Worm (Caenorhabditis elegans) whole organism, late embryonic: ENCODE data around the gene fbxl-5.

Experiments
- K02D7.2 ChIP-seq: sonication (generic microtip); optimal IDR thresholded peaks from 2 replicates; lab custom pipeline; 2017; ENCODE audit warnings: mild to moderate bottlenecking, missing genetic modification characterization, missing compliant biosample characterization
- T23F11.4 ChIP-seq: fragments of 200-800 bp; sonication (Bioruptor generic); optimal IDR thresholded peaks from 2 replicates; lab custom pipeline; 2018; ENCODE audit warnings: mild to moderate bottlenecking, missing genetic modification characterization, missing compliant biosample characterization
- Y22D7AL.16 ChIP-seq: sonication (generic microtip); optimal IDR thresholded peaks from 2 replicates; lab custom pipeline; 2016; ENCODE audit warnings: missing genetic modification characterization, missing compliant biosample characterization
- ceh-14 ChIP-seq: sonication (generic microtip); optimal IDR thresholded peaks from 2 replicates; lab custom pipeline; 2016; ENCODE audit warnings: missing genotype, missing genetic modification characterization, missing compliant biosample characterization
- ceh-18 ChIP-seq: sonication (generic microtip); optimal IDR thresholded peaks from 2 replicates; lab custom pipeline; 2016; ENCODE audit warnings: missing genetic modification characterization, missing compliant biosample characterization
- ceh-19 ChIP-seq: fragments of 200-800 bp; sonication (Bioruptor generic); optimal IDR thresholded peaks from 2 replicates; lab custom pipeline; 2018; ENCODE audit warnings: mild to moderate bottlenecking, missing genetic modification characterization, missing compliant biosample characterization
- ceh-2 ChIP-seq: sonication (generic microtip); optimal IDR thresholded peaks from 2 replicates; lab custom pipeline; 2016; ENCODE audit warnings: missing genotype, missing genetic modification characterization, missing compliant biosample characterization
- ceh-24 ChIP-seq: sonication (generic microtip); optimal IDR thresholded peaks from 2 replicates; lab custom pipeline; 2016; ENCODE audit warnings: mild to moderate bottlenecking, missing genetic modification characterization, missing compliant biosample characterization
- ceh-31 ChIP-seq: sonication (generic microtip); optimal IDR thresholded peaks from 2 replicates; lab custom pipeline; 2016; ENCODE audit warnings: missing genetic modification characterization, missing compliant biosample characterization
- ceh-34 ChIP-seq: sonication (generic microtip); optimal IDR thresholded peaks from 2 replicates; lab custom pipeline; 2016; ENCODE audit warnings: mild to moderate bottlenecking, missing genetic modification characterization, missing compliant biosample characterization
- ceh-45 ChIP-seq: fragments of 200-800 bp; sonication (Bioruptor generic); IDR thresholded peaks from 2 replicates; pipeline ENCODE4 v1.3.6; 2022; ENCODE audit warnings: missing genetic modification reagents, missing genetic modification characterization, missing compliant biosample characterization
- ceh-48 ChIP-seq: sonication (generic microtip); optimal IDR thresholded peaks from 2 replicates; lab custom pipeline; 2016; ENCODE audit warnings: missing genetic modification characterization, inconsistent platforms, missing compliant biosample characterization
- ceh-9 ChIP-seq: sonication (generic microtip); optimal IDR thresholded peaks from 2 replicates; lab custom pipeline; 2016; ENCODE audit warnings: mild to moderate bottlenecking, missing genetic modification characterization, inconsistent platforms, missing compliant biosample characterization
- dmd-4 ChIP-seq: sonication (generic microtip); optimal IDR thresholded peaks from 2 replicates; lab custom pipeline; 2016; ENCODE audit warnings: borderline replicate concordance, missing genetic modification characterization, missing compliant biosample characterization
- dve-1 ChIP-seq: sonication (generic microtip); optimal IDR thresholded peaks from 2 replicates; lab custom pipeline; 2017; ENCODE audit warnings: antibody characterized with exemption, mild to moderate bottlenecking, missing genetic modification characterization, missing compliant biosample characterization
- eyg-1 ChIP-seq: sonication (generic microtip); optimal IDR thresholded peaks from 2 replicates; lab custom pipeline; 2016; ENCODE audit warnings: missing genotype, missing genetic modification characterization, missing compliant biosample characterization
- fkh-10 ChIP-seq: fragments of 150-350 bp; optimal IDR thresholded peaks from 2 replicates; lab custom pipeline; 2014; ENCODE audit warnings: missing biosample characterization, missing genetic modification reagents, missing genetic modification characterization
- hlh-13 ChIP-seq: fragments of 200-800 bp; sonication (Bioruptor generic); optimal IDR thresholded peaks from 2 replicates; lab custom pipeline; 2018; ENCODE audit warnings: mild to moderate bottlenecking, missing genetic modification characterization, missing compliant biosample characterization
- hlh-8 ChIP-seq: sonication (generic microtip); optimal IDR thresholded peaks from 2 replicates; lab custom pipeline; 2016; ENCODE audit warnings: missing genotype, missing genetic modification characterization, missing compliant biosample characterization
- lim-6 ChIP-seq: sonication (generic microtip); optimal IDR thresholded peaks from 2 replicates; lab custom pipeline; 2016; ENCODE audit warnings: missing genetic modification characterization, missing compliant biosample characterization
- lin-11 ChIP-seq: fragments of 200-800 bp; sonication (Bioruptor generic); optimal IDR thresholded peaks from 2 replicates; lab custom pipeline; 2018; ENCODE audit warnings: mild to moderate bottlenecking, missing genetic modification characterization, missing compliant biosample characterization
- mec-3 ChIP-seq: sonication (generic microtip); optimal IDR thresholded peaks from 2 replicates; lab custom pipeline; 2016; ENCODE audit warnings: borderline replicate concordance, missing genetic modification characterization, missing compliant biosample characterization
- nfya-1 ChIP-seq: sonication (generic microtip); optimal IDR thresholded peaks from 2 replicates; lab custom pipeline; 2017; ENCODE audit warnings: missing genetic modification characterization, mild to moderate bottlenecking, missing compliant biosample characterization, antibody characterized with exemption, moderate library complexity
- nhr-11 ChIP-seq: fragments of 150-350 bp; optimal IDR thresholded peaks from 2 replicates; lab custom pipeline; 2014; ENCODE audit warnings: missing biosample characterization, missing genetic modification characterization
- nhr-232 ChIP-seq: sonication (generic microtip); optimal IDR thresholded peaks from 2 replicates; lab custom pipeline; 2016; ENCODE audit warnings: missing genetic modification characterization, missing compliant biosample characterization
- pag-3 ChIP-seq: sonication (generic microtip); optimal IDR thresholded peaks from 2 replicates; lab custom pipeline; 2016; ENCODE audit warnings: missing compliant biosample characterization, missing genetic modification characterization, borderline replicate concordance
- pat-9 ChIP-seq: fragments of 200-800 bp; sonication (Bioruptor generic); optimal IDR thresholded peaks from 2 replicates; lab custom pipeline; 2018; ENCODE audit warnings: mild to moderate bottlenecking, missing genetic modification characterization, moderate library complexity, missing compliant biosample characterization
- pax-1 ChIP-seq: fragments of 150-350 bp; optimal IDR thresholded peaks from 2 replicates; lab custom pipeline; 2014; ENCODE audit warnings: missing biosample characterization, missing genetic modification characterization
- pqm-1 ChIP-seq: sonication (generic microtip); optimal IDR thresholded peaks from 2 replicates; lab custom pipeline; 2016; ENCODE audit warnings: missing genetic modification characterization, missing compliant biosample characterization
- ref-2 ChIP-seq: sonication (generic microtip); optimal IDR thresholded peaks from 2 replicates; lab custom pipeline; 2016; ENCODE audit warnings: missing genetic modification characterization, missing compliant biosample characterization
- rnt-1 ChIP-seq: sonication (generic microtip); optimal IDR thresholded peaks from 2 replicates; lab custom pipeline; 2016; ENCODE audit warnings: missing genetic modification characterization, missing compliant biosample characterization
- sox-4 ChIP-seq: sonication (generic microtip); optimal IDR thresholded peaks from 2 replicates; lab custom pipeline; 2017; ENCODE audit warnings: mild to moderate bottlenecking, missing genetic modification characterization, inconsistent platforms, missing compliant biosample characterization
- syd-9 ChIP-seq: sonication (generic microtip); optimal IDR thresholded peaks from 2 replicates; lab custom pipeline; 2016; ENCODE audit warnings: mild to moderate bottlenecking, missing genetic modification characterization, moderate library complexity, missing compliant biosample characterization
- tbx-2 ChIP-seq: sonication (generic microtip); optimal IDR thresholded peaks from 2 replicates; lab custom pipeline; 2016; ENCODE audit warnings: missing genetic modification characterization, missing compliant biosample characterization
- ttx-3 ChIP-seq: sonication (generic microtip); optimal IDR thresholded peaks from 2 replicates; lab custom pipeline; 2016; ENCODE audit warnings: missing genetic modification reagents, missing genetic modification characterization, missing compliant biosample characterization
- unc-3 ChIP-seq, 2 experiments: fragments of 200-800 bp in 1 of 2; sonication (Bioruptor generic) in 1 of 2; sonication (generic microtip) in 1 of 2; conservative IDR thresholded peaks in 1 of 2; optimal IDR thresholded peaks in 1 of 2; 2 replicates each; pipeline versions ENCODE4 v1.3.6 to Lab custom; 2016 to 2022; ENCODE audit warnings: missing compliant biosample characterization in 2 of 2, missing genetic modification characterization in 2 of 2, missing genetic modification reagents in 1 of 2
- unc-42 ChIP-seq: sonication (generic microtip); optimal IDR thresholded peaks from 2 replicates; lab custom pipeline; 2016; ENCODE audit warnings: missing genotype, missing genetic modification characterization, missing compliant biosample characterization
- unc-55 ChIP-seq: sonication (generic microtip); optimal IDR thresholded peaks from 2 replicates; lab custom pipeline; 2017; ENCODE audit warnings: missing biosample characterization, missing genetic modification reagents, missing genetic modification characterization
- unc-86 ChIP-seq: sonication (generic microtip); optimal IDR thresholded peaks from 2 replicates; lab custom pipeline; 2016; ENCODE audit warnings: missing genetic modification characterization, missing compliant biosample characterization
- ztf-16 ChIP-seq: sonication (generic microtip); optimal IDR thresholded peaks from 2 replicates; lab custom pipeline; 2017; ENCODE audit warnings: missing genetic modification characterization, missing compliant biosample characterization

The fbxl-5 gene

ce11 chrV:7721945-7722344 lies 20.8 kb upstream of the fbxl-5 start, which contains the start of gene ZK105.14:
Gene ZK105.14, minus strand, starts transcription at chrV:7722045.
- TF ChIP-seq sox-4, result no peak
- TF ChIP-seq ceh-24, result no peak
- TF ChIP-seq ztf-16, result no peak
- TF ChIP-seq unc-3 (GFP tag; conservative IDR thresholded peaks at IDR 0.05; lab: Robert Waterston, UW), result no peak
- no peak for TF ChIP-seq unc-3 (tag; optimal IDR thresholded peaks at IDR 0.05; lab: Kevin White, UChicago)
- no peak for TF ChIP-seq ref-2
- TF ChIP-seq lin-11, result no peak
- TF ChIP-seq ceh-9, result no peak
- no peak for TF ChIP-seq nfya-1 (tag; lab: Kevin White, UChicago)
- TF ChIP-seq nhr-11 (tag; lab: Kevin White, UChicago), result no peak
- TF ChIP-seq pat-9, result no peak
- no peak for TF ChIP-seq hlh-13 (GFP tag; lab: Kevin White, UChicago)
- no peak for TF ChIP-seq ceh-34 (tag; lab: Kevin White, UChicago)
- TF ChIP-seq pag-3 (tag; lab: Kevin White, UChicago), result no peak
- no peak for TF ChIP-seq ceh-2
- no peak for TF ChIP-seq fkh-10 (GFP tag; lab: Kevin White, UChicago)
- no peak for TF ChIP-seq Y22D7AL.16 (tag; lab: Kevin White, UChicago)
- no peak for TF ChIP-seq nhr-232 (tag; lab: Kevin White, UChicago)

ce11 chrV:7723967-7724544 lies 18.7 kb upstream of the fbxl-5 start, which contains the start of the genes ZK105.6 and ZK105.8:
Gene ZK105.6, minus strand, starts transcription at chrV:7724067.
Gene ZK105.8, plus strand, starts transcription at chrV:7724494.
- no peak for TF ChIP-seq unc-86 (tag; lab: Kevin White, UChicago)
- no peak for TF ChIP-seq pqm-1 (tag; lab: Kevin White, UChicago)
- TF ChIP-seq unc-42 (tag; lab: Kevin White, UChicago), result peak; percentile 18

ce11 chrV:7726202-7726601 lies 16.5 kb upstream of the fbxl-5 start:
- TF ChIP-seq mec-3 (tag; lab: Kevin White, UChicago), result no peak

- TF ChIP-seq dve-1 (tag; lab: Kevin White, UChicago) (no peak), ref-2 (no peak), ceh-9 (no peak), ttx-3 (tag; lab: Kevin White, UChicago) (no peak)
Measured at ce11 chrV:7726927-7727326, 15.8 kb upstream of the fbxl-5 start.

- TF ChIP-seq T23F11.4 (GFP tag; lab: Kevin White, UChicago) (peak; percentile 19), pax-1 (tag; lab: Kevin White, UChicago) (no peak), dmd-4 (tag; lab: Kevin White, UChicago) (peak; percentile 17), hlh-8 (tag; lab: Kevin White, UChicago) (peak; percentile 31), eyg-1 (tag; lab: Kevin White, UChicago) (no peak), nfya-1 (tag; lab: Kevin White, UChicago) (peak; percentile 82), K02D7.2 (tag; lab: Kevin White, UChicago) (no peak), ceh-45 (GFP tag; lab: Robert Waterston, UW) (no peak), unc-42 (tag; lab: Kevin White, UChicago) (peak; percentile 95), unc-3 (GFP tag; conservative IDR thresholded peaks at IDR 0.05; lab: Robert Waterston, UW) (no peak), unc-3 (tag; optimal IDR thresholded peaks at IDR 0.05; lab: Kevin White, UChicago) (peak; percentile 51), nhr-232 (tag; lab: Kevin White, UChicago) (no peak), syd-9 (tag; lab: Kevin White, UChicago) (peak; percentile 58), pat-9 (no peak), ceh-14 (tag; lab: Kevin White, UChicago) (peak; percentile 92), tbx-2 (peak; percentile 57), ceh-48 (tag; lab: Kevin White, UChicago) (peak; percentile 63), ceh-31 (peak; percentile 77), ceh-19 (GFP tag; lab: Kevin White, UChicago) (peak; percentile 47), ceh-18 (tag; lab: Kevin White, UChicago) (peak; percentile 97), ref-2 (peak; percentile 11), ceh-24 (no peak), lim-6 (tag; lab: Kevin White, UChicago) (peak; percentile 87), pag-3 (tag; lab: Kevin White, UChicago) (no peak), sox-4 (no peak), unc-55 (GFP tag; lab: Kevin White, UChicago) (peak; percentile 20), ceh-2 (peak; percentile 0), ceh-34 (tag; lab: Kevin White, UChicago) (peak; percentile 84), pqm-1 (tag; lab: Kevin White, UChicago) (no peak), rnt-1 (tag; lab: Kevin White, UChicago) (peak; percentile 53), hlh-13 (GFP tag; lab: Kevin White, UChicago) (peak; percentile 29)
Measured at ce11 chrV:7728003-7728678, 14.6 kb upstream of the fbxl-5 start.
